Fruit fly (Drosophila melanogaster): ENCODE measurements around the gene CG13455.

DNA sequence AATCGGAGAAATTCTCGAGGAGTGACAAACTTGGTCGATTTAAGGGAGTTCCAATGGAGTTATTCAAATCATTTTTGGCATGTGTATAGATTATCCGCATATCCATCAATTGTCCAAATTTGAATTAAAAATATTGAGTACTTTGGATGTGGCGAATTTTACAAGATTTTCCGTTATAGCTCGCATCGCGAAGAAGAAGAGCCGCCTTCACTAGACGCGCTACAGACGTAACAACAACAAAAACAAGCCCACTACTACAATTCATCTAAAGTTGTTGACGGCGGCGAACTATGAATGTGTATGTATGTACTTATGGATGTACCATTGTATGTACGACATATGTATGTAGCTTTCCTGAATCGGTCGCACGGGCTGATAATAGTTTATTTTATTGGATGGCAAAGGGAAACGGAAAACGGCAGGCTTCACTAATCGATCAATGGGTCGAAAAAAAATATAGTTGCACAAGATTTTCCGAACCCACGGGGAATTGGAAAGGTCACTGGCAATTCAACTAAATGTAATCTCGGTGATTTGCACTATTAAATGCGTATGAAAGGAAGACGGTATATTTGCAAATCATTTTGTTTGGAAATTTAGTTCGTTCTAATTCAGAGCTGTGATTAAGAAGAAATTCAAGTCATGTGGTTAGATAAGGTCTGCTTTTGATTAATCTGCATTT lies 18.6 kb downstream of the CG13455 start:
- no peak for TF ChIP-seq gl (tag; optimal IDR thresholded peaks at IDR 0.05)
- TF ChIP-seq CG13204 (GFP tag; optimal IDR thresholded peaks at IDR 0.05): no peak
- no peak for TF ChIP-seq rn (GFP tag; IDR thresholded peaks at IDR 0.05)
- no peak for TF ChIP-seq CG14655 (GFP tag; optimal IDR thresholded peaks at IDR 0.05)
- no peak for TF ChIP-seq CG10348 (GFP tag; IDR thresholded peaks at IDR 0.05)
- no peak for TF ChIP-seq CG9948 (tag; optimal IDR thresholded peaks at IDR 0.05)
- no peak for TF ChIP-seq EcR (GFP tag; optimal IDR thresholded peaks at IDR 0.05)
